Fruit fly (Drosophila melanogaster): Measurements from ENCODE around the gene Arfrp1.

Arfrp1 gene

DNA sequence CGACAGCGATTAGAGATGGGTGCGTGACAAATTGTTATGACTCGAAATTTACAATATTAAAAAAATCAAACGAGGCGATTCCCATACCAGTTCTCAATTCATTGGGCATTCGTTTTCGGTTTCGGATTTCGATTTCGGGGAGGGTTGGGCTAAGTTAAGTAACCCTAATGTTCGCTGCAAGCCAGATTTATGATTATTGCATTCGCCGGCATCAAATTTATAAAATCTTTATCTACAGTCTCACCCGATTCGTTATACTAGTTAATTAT lies 21.1 kb downstream of the Arfrp1 start (continued):
- TF ChIP-seq CG16863 (GFP tag; optimal IDR thresholded peaks at IDR 0.05): no peak
- no peak for TF ChIP-seq CG2120 (GFP tag; optimal IDR thresholded peaks at IDR 0.05)
- no peak for TF ChIP-seq unc-4 (GFP tag; IDR thresholded peaks at IDR 0.05; ENCODE audit: partially characterized antibody)
- no peak for TF ChIP-seq CG7372 (GFP tag; IDR thresholded peaks at IDR 0.05)
- TF ChIP-seq Oli (tag; optimal IDR thresholded peaks at IDR 0.05): no peak
- TF ChIP-seq sens (GFP tag): peak; percentile 52
- TF ChIP-seq cas (GFP tag; IDR thresholded peaks at IDR 0.05): no peak
- no peak for TF ChIP-seq CG6254 (GFP tag; optimal IDR thresholded peaks at IDR 0.05)
- no peak for TF ChIP-seq CG30403 (GFP tag; optimal IDR thresholded peaks at IDR 0.05)
- TF ChIP-seq Nf-YC (tag; optimal IDR thresholded peaks at IDR 0.05): no peak
- TF ChIP-seq cg (GFP tag; optimal IDR thresholded peaks at IDR 0.05): no peak
- TF ChIP-seq CG4730 (GFP tag; IDR thresholded peaks at IDR 0.05): no peak
- TF ChIP-seq B-H1 (GFP tag; IDR thresholded peaks at IDR 0.05): no peak
- TF ChIP-seq Sry-δ (GFP tag; optimal IDR thresholded peaks at IDR 0.05): peak; percentile 47
- no peak for TF ChIP-seq CG15479 (GFP tag; optimal IDR thresholded peaks at IDR 0.05)
- no peak for TF ChIP-seq Fer2 (tag; optimal IDR thresholded peaks at IDR 0.05)
- no peak for TF ChIP-seq sim (GFP tag; IDR thresholded peaks at IDR 0.05)
- no peak for TF ChIP-seq fd96Cb (tag; optimal IDR thresholded peaks at IDR 0.05)
- TF ChIP-seq CG6175 (GFP tag; IDR thresholded peaks at IDR 0.05): no peak
- no peak for TF ChIP-seq en (GFP tag; optimal IDR thresholded peaks at IDR 0.05)
- TF ChIP-seq CG8359 (GFP tag; optimal IDR thresholded peaks at IDR 0.05; ENCODE audit: borderline replicate concordance): no peak
- no peak for TF ChIP-seq cad (GFP tag; optimal IDR thresholded peaks at IDR 0.05)
- TF ChIP-seq ci (GFP tag; IDR thresholded peaks at IDR 0.05): 0 out of 3 replicates have a peak, but pooled peaks have one; percentile 44
- TF ChIP-seq CG10366 (GFP tag; IDR thresholded peaks at IDR 0.05): no peak
- peak; percentile 84 for TF ChIP-seq gsb-n (tag; optimal IDR thresholded peaks at IDR 0.05)
- TF ChIP-seq vnd (GFP tag; IDR thresholded peaks at IDR 0.05; ENCODE audit: partially characterized antibody): no peak
- TF ChIP-seq Dll (GFP tag; IDR thresholded peaks at IDR 0.05; ENCODE audit: partially characterized antibody): peak; percentile 48; the same call in 2 of the 4 replicates
- peak; percentile 38; the same call in 2 of the 3 replicates for TF ChIP-seq row (GFP tag; IDR thresholded peaks at IDR 0.05)
- TF ChIP-seq onecut (GFP tag; IDR thresholded peaks at IDR 0.05): no peak
- no peak for TF ChIP-seq CG17385 (GFP tag; optimal IDR thresholded peaks at IDR 0.05)
- no peak for TF ChIP-seq emc (GFP tag; optimal IDR thresholded peaks at IDR 0.05)
- no peak for TF ChIP-seq TFAM (GFP tag; optimal IDR thresholded peaks at IDR 0.05)
- TF ChIP-seq dati (GFP tag; IDR thresholded peaks at IDR 0.05): no peak
- TF ChIP-seq Deaf1 (tag; optimal IDR thresholded peaks at IDR 0.05): no peak
- peak; percentile 54 for TF ChIP-seq abd-A (tag; optimal IDR thresholded peaks at IDR 0.05)
- TF ChIP-seq CG6272 (GFP tag; IDR thresholded peaks at IDR 0.05): no peak
- TF ChIP-seq pros (GFP tag; optimal IDR thresholded peaks at IDR 0.05): peak; percentile 33
- no peak for TF ChIP-seq br (optimal IDR thresholded peaks at IDR 0.05)

dm6 chrX:9129436-9129835 lies 22.6 kb downstream of the Arfrp1 start:
- no peak for TF ChIP-seq CG18764 (GFP tag; optimal IDR thresholded peaks at IDR 0.05)
- no peak for TF ChIP-seq unpg (GFP tag; optimal IDR thresholded peaks at IDR 0.05)
- no peak for TF ChIP-seq CG6175 (GFP tag; IDR thresholded peaks at IDR 0.05)
- TF ChIP-seq CG13624 (GFP tag; optimal IDR thresholded peaks at IDR 0.05): no peak
- no peak for TF ChIP-seq insv (GFP tag; optimal IDR thresholded peaks at IDR 0.05)
- no peak for TF ChIP-seq ken (GFP tag; IDR thresholded peaks at IDR 0.05)
- TF ChIP-seq Dp (GFP tag; optimal IDR thresholded peaks at IDR 0.05): no peak
- TF ChIP-seq sob (GFP tag; IDR thresholded peaks at IDR 0.05): no peak
- TF ChIP-seq ash1 (GFP tag; optimal IDR thresholded peaks at IDR 0.05): no peak
- no peak for TF ChIP-seq Trl (optimal IDR thresholded peaks at IDR 0.05)
- TF ChIP-seq Trl (GFP tag; optimal IDR thresholded peaks at IDR 0.05): no peak
- TF ChIP-seq croc (GFP tag; conservative IDR thresholded peaks at IDR 0.05): no peak
- no peak for TF ChIP-seq pzg (GFP tag; optimal IDR thresholded peaks at IDR 0.05)
- TF ChIP-seq Dfd (GFP tag; optimal IDR thresholded peaks at IDR 0.05): no peak
- TF ChIP-seq Sry-β (GFP tag; optimal IDR thresholded peaks at IDR 0.05): no peak
- TF ChIP-seq CG17328 (GFP tag; IDR thresholded peaks at IDR 0.05): no peak
- no peak for TF ChIP-seq CG5245 (GFP tag; optimal IDR thresholded peaks at IDR 0.05)
- no peak for TF ChIP-seq Neu2 (GFP tag; optimal IDR thresholded peaks at IDR 0.05; ENCODE audit: borderline replicate concordance)
- no peak for TF ChIP-seq Hmr (GFP tag; optimal IDR thresholded peaks at IDR 0.05)

Measured in whole organism, embryonic.